Worm (Caenorhabditis elegans) whole organism, young adult: ENCODE measurements around the gene srd-13.

Experiments
- B0019.2 ChIP-seq: fragments of 200-800 bp; sonication (Bioruptor generic); conservative IDR thresholded peaks from 2 replicates; pipeline ENCODE4 v1.3.6; 2022; ENCODE audit warnings: missing genetic modification reagents, missing genetic modification characterization, missing compliant biosample characterization
- B0035.1 ChIP-seq: sonication (generic microtip); optimal IDR thresholded peaks from 2 replicates; lab custom pipeline; 2016; ENCODE audit warnings: missing genetic modification characterization, mild to moderate bottlenecking, missing compliant biosample characterization, missing genotype, missing genetic modification reagents
- B0336.3 ChIP-seq: fragments of 200-800 bp; sonication (Bioruptor generic); IDR thresholded peaks from 2 replicates; pipeline ENCODE4 v1.3.6; 2022; ENCODE audit warnings: missing genetic modification characterization, missing compliant biosample characterization
- C06A6.2 ChIP-seq: fragments of 200-800 bp; sonication (Bioruptor generic); conservative IDR thresholded peaks from 2 replicates; pipeline ENCODE4 v1.3.6; 2022; ENCODE audit warnings: missing genetic modification characterization, missing compliant biosample characterization
- F23B12.7 ChIP-seq: sonication (generic microtip); optimal IDR thresholded peaks from 2 replicates; lab custom pipeline; 2017; ENCODE audit warnings: missing genetic modification characterization, mild to moderate bottlenecking, missing compliant biosample characterization, antibody characterized with exemption, moderate library complexity; ENCODE audit not compliant: insufficient read depth
- F57A8.1 ChIP-seq: fragments of 200-800 bp; sonication (Bioruptor generic); optimal IDR thresholded peaks from 2 replicates; lab custom pipeline; 2018; ENCODE audit warnings: mild to moderate bottlenecking, missing genetic modification characterization, moderate library complexity, missing compliant biosample characterization
- K12H6.12 ChIP-seq: fragments of 200-800 bp; sonication (Bioruptor generic); optimal IDR thresholded peaks from 2 replicates; lab custom pipeline; 2018; ENCODE audit warnings: mild to moderate bottlenecking, missing genetic modification characterization, missing compliant biosample characterization
- Y95B8A.8 ChIP-seq: fragments of 200-800 bp; sonication (Bioruptor generic); IDR thresholded peaks from 2 replicates; pipeline ENCODE4 v1.3.6; 2022; ENCODE audit warnings: missing genetic modification reagents, missing genetic modification characterization, missing compliant biosample characterization
- akir-1 ChIP-seq: fragments of 200-800 bp; sonication (Bioruptor generic); optimal IDR thresholded peaks from 2 replicates; lab custom pipeline; 2018; ENCODE audit warnings: mild to moderate bottlenecking, missing genetic modification characterization, moderate library complexity, missing compliant biosample characterization
- attf-5 ChIP-seq: fragments of 200-800 bp; sonication (Bioruptor generic); optimal IDR thresholded peaks from 2 replicates; lab custom pipeline; 2018; ENCODE audit warnings: mild to moderate bottlenecking, missing genetic modification characterization, missing compliant biosample characterization
- attf-6 ChIP-seq: fragments of 200-800 bp; sonication (Bioruptor generic); IDR thresholded peaks from 2 replicates; pipeline ENCODE4 v1.3.6; 2022; ENCODE audit warnings: missing genetic modification reagents, missing genetic modification characterization, missing compliant biosample characterization
- ccch-3 ChIP-seq: fragments of 200-800 bp; sonication (Bioruptor generic); optimal IDR thresholded peaks from 2 replicates; lab custom pipeline; 2018; ENCODE audit warnings: mild to moderate bottlenecking, missing genetic modification characterization, missing compliant biosample characterization
- cebp-1 ChIP-seq, 2 experiments: fragments of 200-800 bp in 1 of 2; sonication (Bioruptor generic) in 1 of 2; sonication (generic microtip) in 1 of 2; IDR thresholded peaks in 1 of 2; optimal IDR thresholded peaks in 1 of 2; 2 replicates each; pipeline versions ENCODE4 v1.3.6 to Lab custom; 2017 to 2022; ENCODE audit warnings: missing compliant biosample characterization in 2 of 2, missing genetic modification characterization in 2 of 2, mild to moderate bottlenecking in 1 of 2, missing genetic modification reagents in 1 of 2, moderate library complexity in 1 of 2
- ceh-27 ChIP-seq: fragments of 200-800 bp; sonication (Bioruptor generic); optimal IDR thresholded peaks from 2 replicates; lab custom pipeline; 2018; ENCODE audit warnings: mild to moderate bottlenecking, missing genetic modification characterization, moderate library complexity, missing compliant biosample characterization
- chd-7 ChIP-seq: sonication (generic microtip); optimal IDR thresholded peaks from 2 replicates; lab custom pipeline; 2016; ENCODE audit warnings: mild to moderate bottlenecking, missing genetic modification characterization, moderate library complexity, missing compliant biosample characterization
- gei-17 ChIP-seq: fragments of 200-800 bp; sonication (Bioruptor generic); optimal IDR thresholded peaks from 2 replicates; lab custom pipeline; 2018; ENCODE audit warnings: mild to moderate bottlenecking, missing genetic modification characterization, missing compliant biosample characterization
- him-1 ChIP-seq: sonication (generic microtip); optimal IDR thresholded peaks from 2 replicates; lab custom pipeline; 2016; ENCODE audit warnings: missing genotype, missing genetic modification reagents, missing genetic modification characterization, missing compliant biosample characterization
- hlh-26 ChIP-seq: fragments of 200-800 bp; sonication (Bioruptor generic); conservative IDR thresholded peaks from 2 replicates; pipeline ENCODE4 v1.3.6; 2022; ENCODE audit warnings: missing genetic modification reagents, missing genetic modification characterization, missing compliant biosample characterization
- hmg-1.2 ChIP-seq: fragments of 200-800 bp; sonication (Bioruptor generic); IDR thresholded peaks from 2 replicates; pipeline ENCODE4 v1.3.6; 2022; ENCODE audit warnings: missing genetic modification reagents, missing genetic modification characterization, missing compliant biosample characterization
- hrde-1 ChIP-seq: sonication (generic microtip); optimal IDR thresholded peaks from 2 replicates; lab custom pipeline; 2016; ENCODE audit warnings: missing genetic modification characterization, mild to moderate bottlenecking, missing compliant biosample characterization, moderate library complexity, missing genotype, missing genetic modification reagents, borderline replicate concordance
- hsf-1 ChIP-seq: fragments of 200-800 bp; sonication (Bioruptor generic); IDR thresholded peaks from 2 replicates; pipeline ENCODE4 v1.3.6; 2022; ENCODE audit warnings: missing genetic modification reagents, missing genetic modification characterization, missing compliant biosample characterization
- let-526 ChIP-seq: fragments of 200-800 bp; sonication (Bioruptor generic); IDR thresholded peaks from 2 replicates; pipeline ENCODE4 v1.3.6; 2022; ENCODE audit warnings: missing genetic modification reagents, missing genetic modification characterization, missing compliant biosample characterization
- lin-35 ChIP-seq, 3 experiments: fragments of 150-350 bp in 2 of 3; sonication (generic microtip) in 1 of 3; optimal IDR thresholded peaks; 2 replicates each; lab custom pipeline; 2014 to 2018; ENCODE audit warnings: missing biosample characterization in 3 of 3, missing genetic modification characterization in 3 of 3, missing genetic modification reagents in 3 of 3
- lir-1 ChIP-seq: fragments of 200-800 bp; sonication (Bioruptor generic); conservative IDR thresholded peaks from 2 replicates; pipeline ENCODE4 v1.3.6; 2022; ENCODE audit warnings: missing genetic modification reagents, missing genetic modification characterization, missing compliant biosample characterization
- lsl-1 ChIP-seq: fragments of 200-800 bp; sonication (Bioruptor generic); optimal IDR thresholded peaks from 2 replicates; lab custom pipeline; 2018; ENCODE audit warnings: mild to moderate bottlenecking, missing genetic modification characterization, moderate library complexity, missing compliant biosample characterization
- madf-10 ChIP-seq: sonication (generic microtip); optimal IDR thresholded peaks from 2 replicates; lab custom pipeline; 2016; ENCODE audit warnings: mild to moderate bottlenecking, missing genetic modification characterization, missing compliant biosample characterization
- madf-3 ChIP-seq: fragments of 200-800 bp; sonication (Bioruptor generic); IDR thresholded peaks from 2 replicates; pipeline ENCODE4 v1.3.6; 2022; ENCODE audit warnings: missing genetic modification reagents, missing genetic modification characterization, missing compliant biosample characterization
- madf-8 ChIP-seq: fragments of 200-800 bp; sonication (Bioruptor generic); conservative IDR thresholded peaks from 2 replicates; pipeline ENCODE4 v1.3.6; 2022; ENCODE audit warnings: missing genetic modification reagents, missing genetic modification characterization, missing compliant biosample characterization
- mxl-1 ChIP-seq: sonication (generic microtip); optimal IDR thresholded peaks from 2 replicates; lab custom pipeline; 2016; ENCODE audit warnings: missing genetic modification characterization, missing compliant biosample characterization
- nhr-120 ChIP-seq: fragments of 200-800 bp; sonication (Bioruptor generic); IDR thresholded peaks from 2 replicates; pipeline ENCODE4 v1.3.6; 2022; ENCODE audit warnings: missing genetic modification characterization, missing compliant biosample characterization
- nhr-179 ChIP-seq: sonication (generic microtip); optimal IDR thresholded peaks from 2 replicates; lab custom pipeline; 2016; ENCODE audit warnings: mild to moderate bottlenecking, missing genetic modification characterization, missing compliant biosample characterization
- nhr-80 ChIP-seq: sonication (generic microtip); optimal IDR thresholded peaks from 2 replicates; lab custom pipeline; 2016; ENCODE audit warnings: missing genetic modification characterization, missing compliant biosample characterization
- nhr-90 ChIP-seq: sonication (generic microtip); optimal IDR thresholded peaks from 2 replicates; lab custom pipeline; 2016; ENCODE audit warnings: missing genotype, mild to moderate bottlenecking, missing genetic modification characterization, missing compliant biosample characterization
- sea-2 ChIP-seq: fragments of 200-800 bp; sonication (Bioruptor generic); IDR thresholded peaks from 2 replicates; pipeline ENCODE4 v1.3.6; 2022; ENCODE audit warnings: missing genetic modification characterization, missing compliant biosample characterization
- snpc-1.1 ChIP-seq: sonication (generic microtip); optimal IDR thresholded peaks from 2 replicates; lab custom pipeline; 2017; ENCODE audit warnings: missing genetic modification characterization, mild to moderate bottlenecking, missing compliant biosample characterization, antibody characterized with exemption, moderate library complexity, missing genotype, missing genetic modification reagents; ENCODE audit not compliant: insufficient read depth
- snpc-3.4 ChIP-seq: sonication (generic microtip); optimal IDR thresholded peaks from 2 replicates; lab custom pipeline; 2017; ENCODE audit warnings: missing genetic modification characterization, mild to moderate bottlenecking, missing compliant biosample characterization, antibody characterized with exemption, moderate library complexity, missing genotype, missing genetic modification reagents
- somi-1 ChIP-seq: fragments of 200-800 bp; sonication (Bioruptor generic); optimal IDR thresholded peaks from 2 replicates; lab custom pipeline; 2018; ENCODE audit warnings: mild to moderate bottlenecking, missing genetic modification characterization, missing compliant biosample characterization
- tbp1 ChIP-seq: fragments of 200-800 bp; sonication (Bioruptor generic); optimal IDR thresholded peaks from 2 replicates; lab custom pipeline; 2018; ENCODE audit warnings: mild to moderate bottlenecking, missing genetic modification characterization, missing compliant biosample characterization
- tlf-1 ChIP-seq: fragments of 200-800 bp; sonication (Bioruptor generic); optimal IDR thresholded peaks from 2 replicates; lab custom pipeline; 2018; ENCODE audit warnings: mild to moderate bottlenecking, missing genetic modification characterization, missing compliant biosample characterization
- unc-130 ChIP-seq: sonication (generic microtip); optimal IDR thresholded peaks from 2 replicates; lab custom pipeline; 2016; ENCODE audit warnings: missing genetic modification reagents, missing genetic modification characterization, missing compliant biosample characterization
- xnd-1 ChIP-seq: sonication (generic microtip); optimal IDR thresholded peaks from 2 replicates; lab custom pipeline; 2016; ENCODE audit warnings: missing genotype, missing genetic modification reagents, missing genetic modification characterization, missing compliant biosample characterization
- zfh-2 ChIP-seq: fragments of 200-800 bp; sonication (Bioruptor generic); conservative IDR thresholded peaks from 2 replicates; pipeline ENCODE4 v1.3.6; 2022; ENCODE audit warnings: missing genetic modification reagents, missing genetic modification characterization, missing compliant biosample characterization
- zim-3 ChIP-seq: sonication (generic microtip); optimal IDR thresholded peaks from 2 replicates; lab custom pipeline; 2017; ENCODE audit warnings: mild to moderate bottlenecking, missing genetic modification characterization, moderate library complexity, missing compliant biosample characterization
- ztf-22 ChIP-seq: fragments of 200-800 bp; sonication (Bioruptor generic); optimal IDR thresholded peaks from 2 replicates; lab custom pipeline; 2018; ENCODE audit warnings: mild to moderate bottlenecking, missing genetic modification characterization, moderate library complexity, missing compliant biosample characterization

The srd-13 gene

ce11 chrIV:5593804-5594214, 41.6 kb downstream of the srd-13 start (continued):
- TF ChIP-seq attf-5 (no peak), nhr-90 (tag; lab: Kevin White, UChicago) (no peak)

DNA sequence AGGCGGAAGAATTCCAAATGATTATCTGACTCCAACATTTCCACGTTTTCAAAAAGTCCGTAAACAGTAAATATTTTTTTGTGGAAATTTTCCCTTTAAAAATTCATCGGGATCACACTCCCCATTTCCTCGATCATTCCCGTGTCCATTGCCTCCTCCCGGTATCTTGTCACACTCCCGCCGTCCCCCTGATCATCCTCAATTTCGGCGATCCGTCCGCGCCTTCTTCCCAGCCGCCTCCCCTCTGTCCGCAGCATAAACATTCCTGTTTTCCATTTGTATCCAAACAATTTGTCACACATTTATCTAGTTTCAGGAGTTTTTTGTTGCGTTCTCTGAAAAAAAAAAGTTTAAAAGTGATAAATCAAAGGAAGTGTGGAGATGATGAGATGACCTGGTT, 42.5 kb downstream of the srd-13 start:
- TF ChIP-seq unc-130 (GFP tag; lab: Kevin White, UChicago) (no peak), attf-6 (GFP tag; lab: Robert Waterston, UW) (no peak), lir-1 (0 out of 2 replicates have a peak, but pooled peaks have one; percentile 9), zfh-2 (GFP tag; lab: Robert Waterston, UW) (peak; percentile 72; the same call in 1 of the 2 replicates), hmg-1.2 (0 out of 2 replicates have a peak, but pooled peaks have one; percentile 6)
- TF ChIP-seq, all 124 proteins: peak for 3

DNA sequence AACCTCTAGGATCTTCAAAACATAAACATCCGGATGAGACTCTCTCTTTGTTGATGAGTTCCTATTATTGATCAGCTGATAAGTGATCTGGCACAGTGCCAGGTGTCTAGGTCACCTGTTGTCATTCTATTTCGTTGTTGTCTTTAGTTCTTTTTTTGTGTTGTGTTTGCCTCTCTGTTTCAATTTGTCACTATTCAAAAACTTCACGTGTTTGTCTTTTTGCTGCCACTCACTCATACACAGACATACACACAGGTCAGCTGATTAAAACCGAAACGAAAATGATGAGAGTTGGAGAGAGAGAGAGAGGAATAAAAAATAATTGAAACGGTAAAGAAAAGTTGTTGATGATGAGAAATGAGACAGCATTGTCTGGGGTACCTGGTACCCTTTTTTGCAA, 44.3 kb downstream of the srd-13 start:
- TF ChIP-seq chd-7 (peak; percentile 92), F23B12.7 (tag; lab: Kevin White, UChicago) (peak; percentile 50), lin-35 (GFP tag; optimal IDR thresholded peaks at IDR 0.05; lab: Kevin White, UChicago) (peak in 1 of 3 experiments; percentile 2), mxl-1 (tag; lab: Kevin White, UChicago) (no peak), nhr-120 (GFP tag; lab: Robert Waterston, UW) (no peak), tbp1 (GFP tag; lab: Kevin White, UChicago) (peak; percentile 51), let-526 (peak; percentile 68; the same call in 1 of the 2 replicates), nhr-80 (peak; percentile 94), B0019.2 (GFP tag; lab: Robert Waterston, UW) (no peak), Y95B8A.8 (GFP tag; lab: Robert Waterston, UW) (peak; percentile 73; the same call in 1 of the 2 replicates), nhr-90 (tag; lab: Kevin White, UChicago) (peak; percentile 72), madf-10 (tag; lab: Kevin White, UChicago) (peak; percentile 61), sea-2 (GFP tag; lab: Robert Waterston, UW) (no peak), ceh-27 (GFP tag; lab: Kevin White, UChicago) (peak; percentile 76), B0336.3 (GFP tag; lab: Robert Waterston, UW) (peak; percentile 85), zim-3 (no peak), C06A6.2 (GFP tag; lab: Robert Waterston, UW) (peak; percentile 77), nhr-179 (tag; lab: Kevin White, UChicago) (no peak), gei-17 (GFP tag; lab: Kevin White, UChicago) (no peak), snpc-3.4 (tag; lab: Kevin White, UChicago) (no peak), lsl-1 (GFP tag; lab: Kevin White, UChicago) (no peak), K12H6.12 (tag; lab: Kevin White, UChicago) (peak; percentile 41), ztf-22 (GFP tag; lab: Kevin White, UChicago) (peak; percentile 95), hlh-26 (GFP tag; lab: Robert Waterston, UW) (no peak), B0035.1 (tag; lab: Kevin White, UChicago) (no peak), snpc-1.1 (no peak), ccch-3 (GFP tag; lab: Kevin White, UChicago) (no peak), akir-1 (no peak), madf-3 (GFP tag; lab: Robert Waterston, UW) (peak; percentile 52; the same call in 1 of the 2 replicates), cebp-1 (GFP tag; IDR thresholded peaks at IDR 0.05; lab: Robert Waterston, UW) (peak; percentile 60), cebp-1 (tag; optimal IDR thresholded peaks at IDR 0.05; lab: Kevin White, UChicago) (peak; percentile 79), somi-1 (GFP tag; lab: Kevin White, UChicago) (peak; percentile 97), xnd-1 (tag; lab: Kevin White, UChicago) (no peak), him-1 (tag; lab: Kevin White, UChicago) (no peak), F57A8.1 (GFP tag; lab: Kevin White, UChicago) (no peak), tlf-1 (GFP tag; lab: Kevin White, UChicago) (peak; percentile 80), hrde-1 (tag; lab: Kevin White, UChicago) (no peak), madf-8 (GFP tag; lab: Robert Waterston, UW) (no peak), hsf-1 (GFP tag; lab: Robert Waterston, UW) (0 out of 2 replicates have a peak, but pooled peaks have one; percentile 28)
